Fruit fly (Drosophila melanogaster): ENCODE results near the gene Cyp6d5.
A peak's percentile ranks its signal among the peaks of the same experiment; 100 is the strongest.

Cyp6d5 gene

DNA sequence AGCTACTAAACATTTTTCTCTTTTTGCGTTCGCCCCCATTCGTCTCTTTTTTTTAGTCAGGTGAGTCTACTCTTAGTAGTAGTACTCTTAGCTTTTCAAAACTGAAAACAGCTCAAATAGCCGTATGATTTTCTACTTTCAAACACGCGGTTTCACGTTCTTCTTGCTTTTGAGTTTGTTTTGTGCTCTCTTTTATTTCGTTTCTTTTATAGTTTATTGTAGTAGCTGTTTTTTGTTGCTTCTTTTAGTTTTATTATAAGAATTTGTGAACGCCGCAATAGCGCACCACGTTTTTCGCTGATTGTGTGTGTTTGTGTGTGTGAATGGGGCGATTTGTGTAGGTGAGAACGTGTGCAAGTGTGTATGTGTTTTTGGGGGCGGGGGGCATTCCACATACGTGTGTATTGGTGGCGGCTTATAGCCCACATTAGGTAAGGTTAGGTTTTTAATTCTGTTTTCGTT lies 22.4 kb downstream of the Cyp6d5 start (continued):
- TF ChIP-seq Dek (tag; optimal IDR thresholded peaks at IDR 0.05) (no peak), dmrt11E (tag; optimal IDR thresholded peaks at IDR 0.05) (no peak), CG9609 (GFP tag; optimal IDR thresholded peaks at IDR 0.05) (no peak), twi (tag; optimal IDR thresholded peaks at IDR 0.05) (no peak), en (GFP tag; optimal IDR thresholded peaks at IDR 0.05) (no peak), phol (tag; optimal IDR thresholded peaks at IDR 0.05) (no peak), MESR4 (GFP tag; optimal IDR thresholded peaks at IDR 0.05) (no peak), dan (GFP tag; IDR thresholded peaks at IDR 0.05) (no peak), toy (GFP tag; IDR thresholded peaks at IDR 0.05) (no peak), aop (GFP tag; IDR thresholded peaks at IDR 0.05) (no peak), pum (GFP tag; optimal IDR thresholded peaks at IDR 0.05) (no peak), Trl (optimal IDR thresholded peaks at IDR 0.05) (peak; percentile 44 to 85), Trl (GFP tag; optimal IDR thresholded peaks at IDR 0.05) (no peak), trem (tag; optimal IDR thresholded peaks at IDR 0.05) (no peak), zf30C (GFP tag; optimal IDR thresholded peaks at IDR 0.05) (no peak), Atf6 (GFP tag; IDR thresholded peaks at IDR 0.05) (no peak), ewg (GFP tag; optimal IDR thresholded peaks at IDR 0.05) (no peak), inv (GFP tag; IDR thresholded peaks at IDR 0.05; ENCODE audit: partially characterized antibody) (no peak), slou (GFP tag; optimal IDR thresholded peaks at IDR 0.05) (no peak), CG12104 (GFP tag; optimal IDR thresholded peaks at IDR 0.05) (no peak), CG4707 (GFP tag; optimal IDR thresholded peaks at IDR 0.05) (no peak), klu (GFP tag; IDR thresholded peaks at IDR 0.05) (no peak), gt (GFP tag; IDR thresholded peaks at IDR 0.05) (no peak), Dll (GFP tag; IDR thresholded peaks at IDR 0.05; ENCODE audit: partially characterized antibody) (no peak), so (GFP tag; IDR thresholded peaks at IDR 0.05) (no peak), MTF-1 (GFP tag; optimal IDR thresholded peaks at IDR 0.05; ENCODE audit: borderline replicate concordance) (no peak), sr (GFP tag; IDR thresholded peaks at IDR 0.05) (no peak), CG1602 (GFP tag; optimal IDR thresholded peaks at IDR 0.05) (no peak), Six4 (GFP tag; optimal IDR thresholded peaks at IDR 0.05) (no peak), slbo (GFP tag; IDR thresholded peaks at IDR 0.05) (no peak), Meics (GFP tag; optimal IDR thresholded peaks at IDR 0.05) (no peak), Gug (GFP tag; IDR thresholded peaks at IDR 0.05) (no peak), Max (GFP tag; optimal IDR thresholded peaks at IDR 0.05) (no peak), CG10147 (GFP tag; optimal IDR thresholded peaks at IDR 0.05) (no peak), CG10543 (GFP tag; optimal IDR thresholded peaks at IDR 0.05) (peak; percentile 38), Dip2 (GFP tag; IDR thresholded peaks at IDR 0.05) (no peak), Dp (GFP tag; optimal IDR thresholded peaks at IDR 0.05) (no peak), mam (GFP tag; optimal IDR thresholded peaks at IDR 0.05) (no peak), D19A (tag; optimal IDR thresholded peaks at IDR 0.05) (no peak), zen2 (GFP tag; IDR thresholded peaks at IDR 0.05; ENCODE audit: partially characterized antibody) (no peak), amos (GFP tag; IDR thresholded peaks at IDR 0.05; ENCODE audit: partially characterized antibody) (no peak), ind (GFP tag; optimal IDR thresholded peaks at IDR 0.05) (no peak), hb (GFP tag; IDR thresholded peaks at IDR 0.05; ENCODE audit: partially characterized antibody) (no peak), corto (GFP tag; optimal IDR thresholded peaks at IDR 0.05) (no peak), rib (GFP tag; IDR thresholded peaks at IDR 0.05) (peak; percentile 44), ara (GFP tag; IDR thresholded peaks at IDR 0.05) (no peak), Chrac-16 (GFP tag; optimal IDR thresholded peaks at IDR 0.05) (no peak), h (optimal IDR thresholded peaks at IDR 0.05) (no peak), CG6654 (GFP tag; optimal IDR thresholded peaks at IDR 0.05) (no peak), pros (GFP tag; optimal IDR thresholded peaks at IDR 0.05) (no peak), CG4854 (GFP tag; optimal IDR thresholded peaks at IDR 0.05) (no peak), Stat92E (GFP tag; optimal IDR thresholded peaks at IDR 0.05) (no peak)

All from whole organism, embryonic.